Worm (Caenorhabditis elegans): Measurements from ENCODE around the gene C17H12.3.

The C17H12.3 gene

ce11 chrIV:6802132-6802531 is 6.7 kb upstream of the C17H12.3 start, which contains the start of the genes cest-4 and C17H12.11 (continued):
- TF ChIP-seq madf-5 (GFP tag; IDR thresholded peaks at IDR 0.05) (no peak), ceh-28 (tag; optimal IDR thresholded peaks at IDR 0.05) (no peak), nhr-102 (tag; optimal IDR thresholded peaks at IDR 0.05) (no peak), Y5F2A.4 (GFP tag; optimal IDR thresholded peaks at IDR 0.05) (no peak), nhr-48 (tag; optimal IDR thresholded peaks at IDR 0.05) (peak; percentile 9), ceh-20 (GFP tag; IDR thresholded peaks at IDR 0.05) (peak; percentile 43; the same call in 1 of the 2 replicates), ceh-62 (tag; optimal IDR thresholded peaks at IDR 0.05) (no peak), daf-16 (GFP tag; optimal IDR thresholded peaks at IDR 0.05) (no peak), daf-16 (tag; optimal IDR thresholded peaks at IDR 0.05) (peak; percentile 93), Y75B8A.6 (GFP tag; IDR thresholded peaks at IDR 0.05) (no peak), rbr-2 (tag; optimal IDR thresholded peaks at IDR 0.05) (no peak), ama-1 (optimal IDR thresholded peaks at IDR 0.05) (no peak), zfp-2 (tag; optimal IDR thresholded peaks at IDR 0.05) (no peak), madf-9 (GFP tag; conservative IDR thresholded peaks at IDR 0.05) (no peak), dve-1 (tag; optimal IDR thresholded peaks at IDR 0.05; ENCODE audit: insufficient read depth) (peak; percentile 79), ceh-32 (tag; optimal IDR thresholded peaks at IDR 0.05; ENCODE audit: poor library complexity) (no peak), fos-1 (tag; optimal IDR thresholded peaks at IDR 0.05) (no peak), dmd-6 (GFP tag; IDR thresholded peaks at IDR 0.05) (peak; percentile 91), dmd-8 (GFP tag; IDR thresholded peaks at IDR 0.05) (no peak), zfp-3 (GFP tag; conservative IDR thresholded peaks at IDR 0.05) (no peak), hlh-11 (tag; optimal IDR thresholded peaks at IDR 0.05) (peak; percentile 73), F26F4.8 (GFP tag; conservative IDR thresholded peaks at IDR 0.05) (no peak), nhr-6 (tag; optimal IDR thresholded peaks at IDR 0.05) (peak; percentile 7), ceh-82 (tag; optimal IDR thresholded peaks at IDR 0.05) (no peak), ztf-11 (tag; optimal IDR thresholded peaks at IDR 0.05) (no peak), mes-2 (tag; optimal IDR thresholded peaks at IDR 0.05; ENCODE audit: poor library complexity, severe bottlenecking) (no peak), nhr-10 (tag; optimal IDR thresholded peaks at IDR 0.05) (no peak), php-3 (GFP tag; IDR thresholded peaks at IDR 0.05) (peak; percentile 91), R02D3.7 (tag; optimal IDR thresholded peaks at IDR 0.05) (no peak), lin-29 (GFP tag; IDR thresholded peaks at IDR 0.05) (no peak), lir-3 (tag; optimal IDR thresholded peaks at IDR 0.05) (no peak)

ce11 chrIV:6793310-6793966 is 2.0 kb downstream of the C17H12.3 start:
- peak; percentile 21 for TF ChIP-seq duxl-1 (tag; optimal IDR thresholded peaks at IDR 0.05; ENCODE audit: poor library complexity)
- peak; percentile 17; the same call in 1 of the 2 replicates for TF ChIP-seq T26A8.4 (GFP tag; IDR thresholded peaks at IDR 0.05)
- peak in 1 of 2 experiments; percentile 70 for TF ChIP-seq unc-62 (GFP tag; optimal IDR thresholded peaks at IDR 0.05 in 1 of 2)
- no peak for TF ChIP-seq unc-62 (tag; optimal IDR thresholded peaks at IDR 0.05)
- TF ChIP-seq aly-2 (tag; optimal IDR thresholded peaks at IDR 0.05) = no peak
- no peak for TF ChIP-seq mep-1 (tag; optimal IDR thresholded peaks at IDR 0.05)
- TF ChIP-seq daf-16 (GFP tag; optimal IDR thresholded peaks at IDR 0.05) = no peak
- peak; percentile 3 for TF ChIP-seq daf-16 (tag; optimal IDR thresholded peaks at IDR 0.05)
- peak; percentile 82 for TF ChIP-seq F49E8.2 (tag; optimal IDR thresholded peaks at IDR 0.05; ENCODE audit: borderline replicate concordance)
- TF ChIP-seq snpc-1.2 (GFP tag; IDR thresholded peaks at IDR 0.05) = peak; percentile 91
- peak; percentile 35; the same call in 1 of the 2 replicates for TF ChIP-seq lin-38 (GFP tag; IDR thresholded peaks at IDR 0.05)
